Worm (Caenorhabditis elegans): ENCODE results near the gene R08D7.5.

Gene R08D7.5

DNA sequence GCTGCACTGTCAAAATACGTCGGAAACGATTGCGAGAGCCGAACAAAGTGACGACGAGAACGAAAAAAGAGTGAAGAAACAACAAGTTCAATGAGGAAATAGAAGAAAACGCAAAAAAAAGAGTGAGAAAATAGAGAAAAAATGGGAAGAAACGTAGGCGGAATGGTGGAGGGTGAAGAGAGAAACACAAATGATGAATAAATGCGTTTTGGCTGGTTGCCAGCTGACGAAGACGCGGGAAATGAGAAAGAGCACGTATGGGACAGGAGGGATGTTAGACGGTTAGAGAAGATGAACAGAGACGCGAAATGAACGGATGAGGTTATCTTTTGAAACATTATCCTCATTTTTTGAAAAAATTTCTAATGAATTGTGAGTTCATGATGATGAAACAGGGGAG, 11.0 kb downstream of the R08D7.5 start:
- 0 out of 2 replicates have a peak, but pooled peaks have one; percentile 50 for TF ChIP-seq nfyb-1 (GFP tag; IDR thresholded peaks at IDR 0.05)
- TF ChIP-seq snpc-4 (GFP tag; optimal IDR thresholded peaks at IDR 0.05): no peak
- TF ChIP-seq snpc-4 (tag; optimal IDR thresholded peaks at IDR 0.05): peak in 1 of 4 experiments; percentile 0
- TF ChIP-seq B0019.2 (GFP tag; conservative IDR thresholded peaks at IDR 0.05): no peak
- TF ChIP-seq attf-5 (GFP tag; optimal IDR thresholded peaks at IDR 0.05): peak; percentile 0
- TF ChIP-seq K12H6.12 (tag; optimal IDR thresholded peaks at IDR 0.05): peak; percentile 70
- TF ChIP-seq dpl-1 (GFP tag; optimal IDR thresholded peaks at IDR 0.05): no peak
- TF ChIP-seq somi-1 (GFP tag; optimal IDR thresholded peaks at IDR 0.05): peak; percentile 62
- peak; percentile 10 for TF ChIP-seq chd-7 (tag; optimal IDR thresholded peaks at IDR 0.05)
- peak; percentile 70 for TF ChIP-seq hmg-1.2 (GFP tag; IDR thresholded peaks at IDR 0.05)
- TF ChIP-seq lin-35 (GFP tag; optimal IDR thresholded peaks at IDR 0.05): peak in 1 of 3 experiments; percentile 68
- 0 out of 2 replicates have a peak, but pooled peaks have one; percentile 27 for TF ChIP-seq dox-1 (GFP tag; IDR thresholded peaks at IDR 0.05)
- TF ChIP-seq ekl-4 (GFP tag; IDR thresholded peaks at IDR 0.05): no peak
- TF ChIP-seq sea-2 (GFP tag; IDR thresholded peaks at IDR 0.05): no peak
- TF ChIP-seq efl-1 (GFP tag; optimal IDR thresholded peaks at IDR 0.05): peak; percentile 28
- peak; percentile 15 for TF ChIP-seq tbp1 (GFP tag; optimal IDR thresholded peaks at IDR 0.05)
- TF ChIP-seq B0261.1 (tag; optimal IDR thresholded peaks at IDR 0.05): no peak
- TF ChIP-seq K11D2.4 (GFP tag; IDR thresholded peaks at IDR 0.05): 0 out of 2 replicates have a peak, but pooled peaks have one; percentile 57
- peak; percentile 4 for TF ChIP-seq pha-4 (tag; optimal IDR thresholded peaks at IDR 0.05)
- TF ChIP-seq F22D6.2 (tag; optimal IDR thresholded peaks at IDR 0.05): no peak
- no peak for TF ChIP-seq T07F8.4 (tag; optimal IDR thresholded peaks at IDR 0.05)
- TF ChIP-seq cebp-1 (GFP tag; IDR thresholded peaks at IDR 0.05): peak; percentile 34; the same call in 1 of the 2 replicates
- TF ChIP-seq cebp-1 (tag; optimal IDR thresholded peaks at IDR 0.05): peak; percentile 73
- TF ChIP-seq Y56A3A.18 (GFP tag; IDR thresholded peaks at IDR 0.05): 0 out of 2 replicates have a peak, but pooled peaks have one; percentile 61
- TF ChIP-seq mcd-1 (GFP tag; IDR thresholded peaks at IDR 0.05): no peak
- TF ChIP-seq madf-10 (tag; optimal IDR thresholded peaks at IDR 0.05): peak; percentile 3
- peak; percentile 13 for TF ChIP-seq lin-40 (tag; optimal IDR thresholded peaks at IDR 0.05)
- no peak for TF ChIP-seq gei-17 (GFP tag; optimal IDR thresholded peaks at IDR 0.05)
- no peak for TF ChIP-seq ceh-79 (tag; optimal IDR thresholded peaks at IDR 0.05)

DNA sequence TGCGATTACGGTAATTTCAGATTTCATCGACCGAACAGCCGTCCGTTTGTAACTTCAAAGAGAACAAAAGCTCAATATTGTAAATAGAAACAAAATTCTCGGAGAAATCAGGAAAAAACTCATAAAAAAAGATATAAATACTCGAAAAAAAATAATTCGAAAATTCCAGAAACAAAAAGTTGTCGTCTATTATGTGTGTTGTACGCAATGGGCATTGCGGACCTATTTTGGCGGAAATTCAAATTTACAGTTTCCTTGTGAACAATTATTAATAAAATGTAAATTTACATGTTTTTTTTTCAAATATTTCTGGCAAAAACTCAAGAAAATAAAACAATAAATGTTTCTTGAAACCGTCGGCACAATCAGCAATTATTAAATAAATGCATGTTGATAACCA, 11.5 kb downstream of the R08D7.5 start:
- peak; percentile 31 for TF ChIP-seq lsl-1 (GFP tag; optimal IDR thresholded peaks at IDR 0.05)
- peak; percentile 92 for TF ChIP-seq hsf-1 (GFP tag; IDR thresholded peaks at IDR 0.05)
- peak; percentile 52 for TF ChIP-seq dpl-1 (GFP tag; optimal IDR thresholded peaks at IDR 0.05)
- peak; percentile 36; the same call in 1 of the 2 replicates for TF ChIP-seq D2030.7 (GFP tag; IDR thresholded peaks at IDR 0.05)
- no peak for TF ChIP-seq ztf-26 (tag; optimal IDR thresholded peaks at IDR 0.05)
- TF ChIP-seq lin-54 (GFP tag; optimal IDR thresholded peaks at IDR 0.05): peak; percentile 89
- TF ChIP-seq efl-1 (GFP tag; optimal IDR thresholded peaks at IDR 0.05): peak; percentile 58
- peak; percentile 0 for TF ChIP-seq F23B12.7 (tag; optimal IDR thresholded peaks at IDR 0.05; ENCODE audit: insufficient read depth)
- TF ChIP-seq F33H1.4 (GFP tag; IDR thresholded peaks at IDR 0.05): peak; percentile 21; the same call in 1 of the 2 replicates
- no peak for TF ChIP-seq hmg-1.2 (GFP tag; IDR thresholded peaks at IDR 0.05)
- 0 out of 2 replicates have a peak, but pooled peaks have one; percentile 45 for TF ChIP-seq madf-6 (GFP tag; IDR thresholded peaks at IDR 0.05)

DNA sequence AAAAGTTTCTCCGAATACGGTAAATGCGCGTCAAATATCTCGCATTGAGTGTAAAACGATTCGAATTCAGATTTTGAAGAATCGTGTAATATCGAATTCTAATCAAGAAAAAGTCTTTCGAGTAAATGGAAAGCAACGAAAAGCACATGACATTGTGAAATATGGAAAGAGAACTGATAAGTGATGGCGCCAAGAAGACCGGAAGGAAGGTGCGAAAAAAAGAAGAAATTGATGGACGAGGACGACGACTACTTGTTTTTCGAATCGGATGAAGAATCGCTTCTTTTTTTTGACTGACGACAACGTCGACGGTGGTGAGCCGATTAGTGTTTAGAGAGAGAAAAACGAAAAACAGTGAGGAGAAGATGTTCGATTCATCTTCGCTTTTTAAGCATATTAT, 12.0 kb downstream of the R08D7.5 start:
- TF ChIP-seq K12H6.12 (tag; optimal IDR thresholded peaks at IDR 0.05) (no peak), nhr-80 (tag; optimal IDR thresholded peaks at IDR 0.05) (peak; percentile 68), hlh-26 (GFP tag; conservative IDR thresholded peaks at IDR 0.05) (no peak), efl-1 (GFP tag; optimal IDR thresholded peaks at IDR 0.05) (no peak), K11D2.4 (GFP tag; IDR thresholded peaks at IDR 0.05) (no peak), F33H1.4 (GFP tag; IDR thresholded peaks at IDR 0.05) (no peak), tbp1 (GFP tag; optimal IDR thresholded peaks at IDR 0.05) (no peak), atf-7 (tag; optimal IDR thresholded peaks at IDR 0.05) (no peak), zim-3 (tag; optimal IDR thresholded peaks at IDR 0.05) (no peak), cebp-1 (GFP tag; IDR thresholded peaks at IDR 0.05) (no peak), cebp-1 (tag; optimal IDR thresholded peaks at IDR 0.05) (peak; percentile 62), ztf-25 (GFP tag; IDR thresholded peaks at IDR 0.05) (no peak), egl-44 (GFP tag; IDR thresholded peaks at IDR 0.05) (no peak), tlf-1 (GFP tag; optimal IDR thresholded peaks at IDR 0.05) (no peak)
